Worm (Caenorhabditis elegans) whole organism, early embryonic: ENCODE measurements around the gene flh-3.
"Not testable (repeated sequence)": the region's sequence is repeated elsewhere in the genome, so short reads cannot be mapped to it uniquely, and the experiment has no call there.

Experiments
- B0310.2 ChIP-seq: sonication (generic microtip); optimal IDR thresholded peaks from 2 replicates; lab custom pipeline; 2016; ENCODE audit warnings: mild to moderate bottlenecking, missing genetic modification characterization, missing compliant biosample characterization
- F13C5.2 ChIP-seq: sonication (generic microtip); optimal IDR thresholded peaks from 2 replicates; lab custom pipeline; 2017; ENCODE audit warnings: mild to moderate bottlenecking, missing genetic modification characterization, inconsistent platforms, missing compliant biosample characterization
- aly-1 ChIP-seq: sonication (generic microtip); optimal IDR thresholded peaks from 2 replicates; lab custom pipeline; 2016; ENCODE audit warnings: missing genetic modification characterization, missing compliant biosample characterization
- ama-1 ChIP-seq: fragments of 150-350 bp; optimal IDR thresholded peaks from 2 replicates; lab custom pipeline; 2014
- ceh-13 ChIP-seq: fragments of 200-800 bp; sonication (Bioruptor generic); optimal IDR thresholded peaks from 2 replicates; lab custom pipeline; 2018; ENCODE audit warnings: mild to moderate bottlenecking, missing genetic modification characterization, missing compliant biosample characterization
- ceh-36 ChIP-seq: sonication (generic microtip); optimal IDR thresholded peaks from 2 replicates; lab custom pipeline; 2016; ENCODE audit warnings: missing genetic modification characterization, inconsistent platforms, missing compliant biosample characterization
- ets-7 ChIP-seq: sonication (generic microtip); optimal IDR thresholded peaks from 2 replicates; lab custom pipeline; 2016; ENCODE audit warnings: missing genotype, missing genetic modification characterization, missing compliant biosample characterization
- flt-1 ChIP-seq: fragments of 200-800 bp; sonication (Bioruptor generic); IDR thresholded peaks from 2 replicates; pipeline ENCODE4 v1.3.6; 2022; ENCODE audit warnings: missing genetic modification characterization, missing compliant biosample characterization
- hmbx-1 ChIP-seq: sonication (generic microtip); optimal IDR thresholded peaks from 2 replicates; lab custom pipeline; 2016; ENCODE audit warnings: mild to moderate bottlenecking, missing genetic modification characterization, missing compliant biosample characterization
- hmg-4 ChIP-seq: fragments of 200-800 bp; sonication (Bioruptor generic); optimal IDR thresholded peaks from 2 replicates; lab custom pipeline; 2018; ENCODE audit warnings: mild to moderate bottlenecking, missing genetic modification characterization, missing compliant biosample characterization
- hnd-1 ChIP-seq: sonication (generic microtip); optimal IDR thresholded peaks from 2 replicates; lab custom pipeline; 2016; ENCODE audit warnings: missing genetic modification characterization, missing compliant biosample characterization
- pes-1 ChIP-seq: fragments of 200-800 bp; sonication (Bioruptor generic); IDR thresholded peaks from 2 replicates; pipeline ENCODE4 v1.3.6; 2022; ENCODE audit warnings: missing genetic modification reagents, missing genetic modification characterization, missing compliant biosample characterization
- scrt-1 ChIP-seq: fragments of 200-800 bp; sonication (Bioruptor generic); IDR thresholded peaks from 2 replicates; pipeline ENCODE4 v1.3.6; 2022; ENCODE audit warnings: missing genetic modification characterization, missing compliant biosample characterization
- sea-1 ChIP-seq: fragments of 200-800 bp; sonication (Bioruptor generic); conservative IDR thresholded peaks from 2 replicates; pipeline ENCODE4 v1.3.6; 2022; ENCODE audit warnings: missing genetic modification characterization, missing compliant biosample characterization
- tbx-11 ChIP-seq: fragments of 200-800 bp; sonication (Bioruptor generic); IDR thresholded peaks from 2 replicates; pipeline ENCODE4 v1.3.6; 2022; ENCODE audit warnings: missing genetic modification characterization, missing compliant biosample characterization
- tbx-37 ChIP-seq: fragments of 200-800 bp; sonication (Bioruptor generic); conservative IDR thresholded peaks from 2 replicates; pipeline ENCODE4 v1.3.6; 2022; ENCODE audit warnings: missing genetic modification reagents, missing genetic modification characterization, missing compliant biosample characterization
- tra-4 ChIP-seq: sonication (generic microtip); optimal IDR thresholded peaks from 2 replicates; lab custom pipeline; 2017; ENCODE audit warnings: missing genetic modification characterization, missing compliant biosample characterization

flh-3 gene

DNA sequence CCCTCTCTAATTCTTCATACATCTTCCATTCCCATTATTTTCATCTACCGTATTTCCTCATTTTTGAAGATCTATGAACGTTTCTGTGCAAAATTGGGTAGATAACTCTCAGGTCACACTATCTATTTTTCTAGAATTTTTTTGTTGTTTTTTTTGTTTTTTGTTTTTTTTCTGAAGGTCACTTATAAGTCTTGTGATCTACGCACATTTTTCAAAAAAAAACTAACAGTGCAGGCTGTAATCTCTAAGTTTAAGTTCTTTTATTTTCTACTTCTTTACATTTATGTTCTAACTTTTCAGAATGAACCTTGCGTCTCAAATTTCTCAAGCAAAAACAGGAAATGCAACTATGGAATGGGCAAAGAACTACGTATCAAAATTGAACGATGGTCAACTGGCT, at the start of gene flh-3:
Gene flh-3 (plus strand): TSS at position 301 of the 400 bp plus-strand sequence.
- TF ChIP-seq ama-1 (lab: Kevin White, UChicago) (no peak), hmg-4 (no peak), hnd-1 (tag; lab: Kevin White, UChicago) (no peak), B0310.2 (tag; lab: Kevin White, UChicago) (no peak), F13C5.2 (no peak), hmbx-1 (tag; lab: Kevin White, UChicago) (no peak), pes-1 (GFP tag; lab: Robert Waterston, UW) (no peak)

DNA sequence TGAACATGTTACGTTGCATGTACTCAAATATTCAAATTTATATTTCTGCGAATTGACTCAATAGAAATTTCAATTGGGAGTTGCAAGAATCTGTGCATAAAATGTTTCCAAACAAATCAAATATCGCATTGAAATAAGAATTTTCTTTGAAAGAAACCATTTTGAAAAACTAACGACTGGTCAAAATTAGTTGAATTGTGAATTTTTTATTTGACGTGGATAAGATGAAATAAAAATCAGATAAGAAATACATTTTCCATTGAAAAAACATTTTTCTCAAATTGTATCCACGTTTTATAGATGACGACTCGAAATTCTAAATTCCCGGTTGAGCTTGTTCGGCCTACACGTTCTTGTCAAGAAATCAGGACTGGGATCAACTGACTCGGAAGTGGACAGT, 45.1 kb upstream of the flh-3 start, which contains the start of gene C46C2.3:
Gene C46C2.3 (plus strand): TSS at position 301 of the 400 bp plus-strand sequence.
- TF ChIP-seq F13C5.2 (no peak), sea-1 (GFP tag; lab: Robert Waterston, UW) (no peak), pes-1 (GFP tag; lab: Robert Waterston, UW) (no peak), ceh-13 (GFP tag; lab: Kevin White, UChicago) (no peak), flt-1 (GFP tag; lab: Robert Waterston, UW) (no peak), hnd-1 (tag; lab: Kevin White, UChicago) (no peak)

DNA sequence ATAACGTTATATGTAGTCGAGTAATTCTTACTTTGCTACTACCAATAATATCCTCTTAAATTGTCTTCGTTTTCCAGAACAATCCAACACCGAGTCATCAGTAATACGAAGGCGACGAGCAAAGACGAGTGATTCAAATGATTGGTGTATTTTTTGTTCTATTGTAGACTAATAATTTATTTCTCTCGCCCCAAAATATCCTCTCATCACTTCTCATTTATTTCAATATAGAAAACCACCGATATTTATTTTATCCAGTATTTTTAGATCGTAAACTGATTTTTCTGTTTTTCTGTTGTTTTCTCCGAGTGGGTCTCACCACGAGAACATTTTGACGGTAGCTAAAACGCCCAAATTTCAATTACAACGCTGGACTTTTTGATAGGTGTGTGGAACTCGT, 42.2 kb upstream of the flh-3 start:
- no peak for TF ChIP-seq flt-1 (GFP tag; lab: Robert Waterston, UW)
- TF ChIP-seq tra-4 (tag; lab: Kevin White, UChicago) = no peak

DNA sequence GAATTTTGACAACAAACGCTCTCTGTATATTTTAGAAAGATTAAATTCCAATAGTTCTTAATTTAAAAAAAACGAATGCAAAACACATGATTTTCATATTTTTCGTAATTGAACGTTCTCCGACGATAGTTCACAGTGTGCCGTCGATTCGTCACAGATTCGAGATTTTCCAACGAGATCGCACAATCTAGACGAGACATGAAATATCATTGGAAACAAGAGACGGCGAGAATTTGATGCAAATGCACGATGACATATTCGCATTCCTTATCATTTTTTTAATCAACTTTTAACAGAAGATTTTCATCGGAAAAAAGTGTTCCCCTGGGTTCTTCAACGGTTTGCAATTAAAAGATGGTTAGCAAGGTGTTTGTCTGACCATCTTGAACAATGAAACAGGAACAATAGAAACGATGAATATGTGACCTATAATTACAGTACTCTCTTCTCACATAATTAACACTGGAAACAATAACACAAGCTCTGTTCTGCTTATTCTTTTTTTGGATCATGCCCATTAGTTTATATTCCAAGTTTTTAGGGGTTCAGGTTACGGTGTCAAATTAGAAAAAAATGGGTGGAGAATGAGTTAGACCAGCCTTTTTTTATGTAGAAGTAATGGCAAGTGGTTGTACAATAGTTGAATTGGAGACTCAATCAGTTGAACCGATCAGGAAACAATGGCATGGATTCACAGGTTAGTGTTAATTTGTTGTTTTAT, 37.3 kb upstream of the flh-3 start, which contains the start of gene Y11D7A.3:
Gene Y11D7A.3 (plus strand): TSS at position 671 of the 721 bp plus-strand sequence.
- TF ChIP-seq tra-4 (tag; lab: Kevin White, UChicago) = no peak

DNA sequence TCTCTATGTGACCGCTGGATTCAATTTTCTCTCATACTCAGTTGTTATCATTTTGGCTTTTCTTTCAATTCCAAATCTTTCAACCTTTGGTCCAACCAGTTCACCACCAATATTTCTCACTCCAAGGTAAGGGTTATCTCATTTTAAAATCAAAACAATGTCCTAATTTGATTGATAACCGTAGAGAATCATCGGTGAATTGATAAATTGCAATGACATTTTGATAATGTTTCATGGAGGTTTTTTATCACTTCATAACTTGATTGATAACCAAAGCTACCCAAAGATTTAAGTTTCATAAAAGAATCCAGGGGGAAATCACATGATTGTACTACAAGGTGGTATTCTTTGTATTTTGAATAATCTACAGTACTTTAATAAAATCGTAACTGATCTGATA, 30.7 kb upstream of the flh-3 start:
- TF ChIP-seq ama-1 (lab: Kevin White, UChicago) = no peak
- no peak for TF ChIP-seq ceh-13 (GFP tag; lab: Kevin White, UChicago)
- no peak for TF ChIP-seq hnd-1 (tag; lab: Kevin White, UChicago)
- no peak for TF ChIP-seq aly-1 (tag; lab: Kevin White, UChicago)
- no peak for TF ChIP-seq B0310.2 (tag; lab: Kevin White, UChicago)
- no peak for TF ChIP-seq ceh-36
- TF ChIP-seq tbx-37 (GFP tag; lab: Robert Waterston, UW) = no peak
- no peak for TF ChIP-seq pes-1 (GFP tag; lab: Robert Waterston, UW)
- no peak for TF ChIP-seq tra-4 (tag; lab: Kevin White, UChicago)
- TF ChIP-seq hmg-4 = no peak
- no peak for TF ChIP-seq sea-1 (GFP tag; lab: Robert Waterston, UW)
- no peak for TF ChIP-seq flt-1 (GFP tag; lab: Robert Waterston, UW)
- TF ChIP-seq ets-7 (tag; lab: Kevin White, UChicago) = no peak
- TF ChIP-seq F13C5.2 = no peak
- TF ChIP-seq scrt-1 = no peak
- TF ChIP-seq hmbx-1 (tag; lab: Kevin White, UChicago) = no peak

DNA sequence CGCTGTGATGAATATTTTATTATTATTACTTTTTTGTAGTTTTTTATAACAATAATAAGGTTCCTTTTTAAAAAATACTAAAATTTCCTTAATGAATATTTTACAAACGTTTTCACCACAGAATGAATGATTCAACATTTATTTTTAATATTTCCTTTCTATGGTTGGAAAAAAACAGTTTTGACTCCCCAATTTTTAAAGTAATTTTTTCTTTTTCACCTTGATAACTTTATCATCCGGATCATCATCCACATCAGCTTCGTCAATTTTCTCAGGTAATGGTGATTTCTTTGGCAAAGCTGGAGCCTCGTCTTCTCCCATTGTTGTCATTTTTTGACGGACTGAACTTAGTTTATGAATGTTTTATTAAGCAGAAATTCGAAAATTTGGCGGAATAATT, 26.2 kb upstream of the flh-3 start, which contains the start of gene rab-28:
Gene rab-28 (minus strand): TSS at position 343 of the 400 bp plus-strand sequence.
- no peak for TF ChIP-seq flt-1 (GFP tag; lab: Robert Waterston, UW)
- TF ChIP-seq aly-1 (tag; lab: Kevin White, UChicago) = no peak
- TF ChIP-seq tra-4 (tag; lab: Kevin White, UChicago) = no peak
- no peak for TF ChIP-seq tbx-11 (GFP tag; lab: Robert Waterston, UW)
- no peak for TF ChIP-seq hmg-4
- TF ChIP-seq hmbx-1 (tag; lab: Kevin White, UChicago) = no peak
- no peak for TF ChIP-seq ceh-13 (GFP tag; lab: Kevin White, UChicago)
- TF ChIP-seq hnd-1 (tag; lab: Kevin White, UChicago) = no peak
- no peak for TF ChIP-seq B0310.2 (tag; lab: Kevin White, UChicago)
- no peak for TF ChIP-seq pes-1 (GFP tag; lab: Robert Waterston, UW)
- no peak for TF ChIP-seq F13C5.2

DNA sequence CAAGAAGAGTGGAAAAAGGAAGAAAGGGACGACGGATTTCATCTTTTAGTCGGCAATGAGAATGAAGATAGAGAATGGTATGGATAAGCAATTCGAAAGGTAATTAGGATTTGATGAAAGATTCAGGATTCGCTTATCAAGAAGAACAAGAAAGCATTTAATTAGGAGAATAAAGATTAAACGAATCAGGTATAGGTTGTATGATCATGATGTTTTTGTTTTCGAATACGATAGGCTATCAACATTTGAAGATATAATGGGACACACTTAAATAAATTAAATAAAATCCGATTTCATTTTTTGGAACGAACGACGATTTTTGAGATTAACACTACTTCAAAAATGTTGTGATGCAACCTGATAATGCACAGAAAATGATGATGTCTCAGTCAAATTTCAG, 24.5 kb upstream of the flh-3 start, which contains the start of gene Y11D7A.5:
Gene Y11D7A.5 (minus strand): TSS at position 101 of the 400 bp plus-strand sequence.
- TF ChIP-seq hmg-4 (no peak), ama-1 (lab: Kevin White, UChicago) (no peak), B0310.2 (tag; lab: Kevin White, UChicago) (no peak), aly-1 (tag; lab: Kevin White, UChicago) (no peak), tbx-37 (GFP tag; lab: Robert Waterston, UW) (no peak)

DNA sequence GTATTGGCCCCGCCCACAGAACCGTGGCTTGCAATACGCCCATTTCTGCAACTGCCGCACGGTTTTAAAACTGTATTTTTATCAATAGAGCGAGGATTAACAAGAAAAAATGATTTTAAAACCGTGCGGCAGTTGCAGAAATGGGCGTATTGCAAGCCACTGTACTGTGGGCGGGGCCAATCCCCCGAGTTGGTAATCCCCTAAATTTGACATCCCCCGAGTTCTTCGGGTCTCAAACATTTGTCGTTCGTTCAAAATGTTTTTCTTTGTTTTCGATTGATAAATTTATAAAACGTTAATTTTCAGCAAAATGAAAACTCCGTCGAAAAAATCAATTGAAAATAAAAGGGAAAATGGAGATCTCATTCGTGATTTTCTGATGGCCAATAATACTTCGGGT, 20.7 kb upstream of the flh-3 start, which contains the start of gene Y11D7A.7:
Gene Y11D7A.7 (plus strand): TSS at position 301 of the 400 bp plus-strand sequence.
- not testable (repeated sequence) for TF ChIP-seq aly-1 (tag; lab: Kevin White, UChicago); F13C5.2; sea-1 (GFP tag; lab: Robert Waterston, UW)
